Fruit fly (Drosophila melanogaster) whole organism, pupa: Measurements from ENCODE around the gene Best3.

Source experiments
- CG12605 ChIP-seq: fragments of 200-800 bp; sonication (Bioruptor generic); IDR thresholded peaks from 2 replicates; pipeline ENCODE4 v1.3.6; 2022; ENCODE audit warnings: missing biosample characterization, missing genetic modification characterization
- CG13204 ChIP-seq: fragments of 200-800 bp; sonication (Bioruptor generic); optimal IDR thresholded peaks from 2 replicates; lab custom pipeline; 2018; ENCODE audit warnings: missing biosample characterization, mild to moderate bottlenecking, missing genetic modification characterization, moderate library complexity
- CG15710 ChIP-seq: fragments of 200-800 bp; sonication (Bioruptor generic); optimal IDR thresholded peaks from 2 replicates; lab custom pipeline; 2018; ENCODE audit warnings: missing biosample characterization, mild to moderate bottlenecking, missing genetic modification characterization, moderate library complexity
- CG32121 ChIP-seq: fragments of 200-800 bp; sonication (Bioruptor generic); IDR thresholded peaks from 2 replicates; pipeline ENCODE4 v1.3.6; 2022; ENCODE audit warnings: missing biosample characterization, missing genetic modification characterization
- CG34367 ChIP-seq: fragments of 200-800 bp; sonication (Bioruptor generic); optimal IDR thresholded peaks from 2 replicates; lab custom pipeline; 2018; ENCODE audit warnings: missing biosample characterization, mild to moderate bottlenecking, missing genetic modification characterization
- CG4496 ChIP-seq: fragments of 200-800 bp; sonication (Bioruptor generic); IDR thresholded peaks from 3 replicates; pipeline ENCODE4 v1.3.6; 2022; ENCODE audit warnings: missing biosample characterization, missing genetic modification characterization
- CG9948 ChIP-seq: fragments of 200-800 bp; sonication (Bioruptor generic); optimal IDR thresholded peaks from 2 replicates; lab custom pipeline; 2018; ENCODE audit warnings: missing biosample characterization, mild to moderate bottlenecking, missing genetic modification characterization, moderate library complexity
- D1 ChIP-seq: fragments of 200-800 bp; sonication (Bioruptor generic); optimal IDR thresholded peaks from 2 replicates; lab custom pipeline; 2018; ENCODE audit warnings: missing biosample characterization, mild to moderate bottlenecking, missing genetic modification characterization, moderate library complexity
- EcR ChIP-seq: fragments of 200-800 bp; sonication (Bioruptor generic); optimal IDR thresholded peaks from 3 replicates; lab custom pipeline; 2019; ENCODE audit warnings: missing biosample characterization, missing genetic modification characterization, mild to moderate bottlenecking, moderate library complexity, missing genetic modification reagents
- Ets98B ChIP-seq: fragments of 200-800 bp; sonication (Bioruptor generic); IDR thresholded peaks from 2 replicates; pipeline ENCODE4 v1.3.6; 2022; ENCODE audit warnings: missing biosample characterization, missing genetic modification characterization
- Pif1A ChIP-seq: fragments of 200-800 bp; sonication (Bioruptor generic); optimal IDR thresholded peaks from 3 replicates; lab custom pipeline; 2016; ENCODE audit warnings: missing biosample characterization, missing genetic modification characterization

DNA sequence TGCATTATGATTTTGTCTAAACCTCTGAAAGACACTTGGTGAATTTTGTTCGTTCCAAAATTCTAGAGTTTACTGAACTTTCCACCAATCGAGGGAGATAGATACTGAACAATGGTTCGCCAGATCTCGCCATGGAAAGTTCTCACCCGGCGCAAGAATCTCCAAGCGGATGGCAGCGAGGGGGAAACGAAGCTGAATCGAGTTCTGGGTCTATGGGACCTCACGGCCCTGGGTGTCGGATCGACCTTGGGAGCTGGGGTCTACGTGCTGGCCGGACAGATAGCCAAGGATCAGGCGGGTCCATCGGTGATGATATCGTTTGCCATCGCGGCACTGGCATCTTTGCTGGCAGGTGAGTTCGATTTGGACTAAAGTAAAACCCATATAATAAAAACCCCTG lies 3.9 kb upstream of the Best3 start:
- TF ChIP-seq CG4496 (GFP tag; lab: Robert Waterston, UW) (no peak), CG9948 (no peak), CG15710 (tag; lab: Kevin White, UChicago) (no peak), CG12605 (GFP tag; lab: Robert Waterston, UW) (no peak), Pif1A (GFP tag; lab: Kevin White, UChicago) (no peak), Ets98B (no peak), CG32121 (GFP tag; lab: Robert Waterston, UW) (no peak), D1 (no peak), CG13204 (GFP tag; lab: Kevin White, UChicago) (no peak), CG34367 (no peak), EcR (GFP tag; lab: Kevin White, UChicago) (peak; percentile 24)
